Worm (Caenorhabditis elegans): Measurements from ENCODE around the gene C08B6.14.

The C08B6.14 gene

DNA sequence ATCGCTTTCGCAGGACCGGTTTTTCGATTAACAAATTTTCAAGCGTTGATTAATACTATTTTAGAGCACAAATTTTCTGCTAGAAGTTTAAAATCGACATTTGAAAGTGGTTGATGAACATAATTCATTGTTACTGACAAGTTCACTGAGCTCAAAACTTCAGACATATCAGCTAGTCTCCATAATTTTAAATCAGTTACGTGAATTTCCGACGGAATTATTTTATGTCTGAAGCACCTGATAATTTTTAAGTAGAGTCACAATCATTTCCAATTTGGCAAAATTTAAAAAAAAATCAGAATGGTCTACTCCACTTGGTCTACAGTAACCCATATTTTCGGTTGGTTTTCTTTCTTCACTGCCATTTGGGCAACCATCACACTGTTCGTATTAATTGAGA, 50.0 kb downstream of the C08B6.14 start, which contains the start of gene str-118:
Gene str-118 (plus strand): TSS at position 301 of the 400 bp plus-strand sequence.
- TF ChIP-seq lin-39 (tag; optimal IDR thresholded peaks at IDR 0.05) = no peak
- no peak for TF ChIP-seq elt-2 (tag; optimal IDR thresholded peaks at IDR 0.05)
- no peak for TF ChIP-seq pqm-1 (tag; optimal IDR thresholded peaks at IDR 0.05)
- TF ChIP-seq nhr-12 (tag; optimal IDR thresholded peaks at IDR 0.05) = no peak
